Worm (Caenorhabditis elegans): ENCODE data around the gene mgrn-1.

The mgrn-1 gene

ce11 chrX:14327398-14327797 is 15.9 kb upstream of the mgrn-1 start, which contains the start of gene C11H1.7:
TSS of gene C11H1.7 (plus strand) at chrX:14327409.
- TF ChIP-seq unc-55 (GFP tag; optimal IDR thresholded peaks at IDR 0.05) (peak; percentile 19), lin-13 (GFP tag; optimal IDR thresholded peaks at IDR 0.05) (no peak), ama-1 (optimal IDR thresholded peaks at IDR 0.05) (no peak)

- TF ChIP-seq nhr-10 (tag; optimal IDR thresholded peaks at IDR 0.05) (no peak), skn-1 (tag; optimal IDR thresholded peaks at IDR 0.05) (no peak), ztf-1 (GFP tag; conservative IDR thresholded peaks at IDR 0.05) (no peak), sem-4 (tag; optimal IDR thresholded peaks at IDR 0.05) (no peak), Y55F3AM.14 (GFP tag; optimal IDR thresholded peaks at IDR 0.05) (no peak), ZK546.5 (tag; optimal IDR thresholded peaks at IDR 0.05) (no peak), lin-11 (tag; optimal IDR thresholded peaks at IDR 0.05) (no peak), ztf-4 (tag; optimal IDR thresholded peaks at IDR 0.05) (no peak), lsy-2 (tag; optimal IDR thresholded peaks at IDR 0.05) (no peak), unc-39 (tag; optimal IDR thresholded peaks at IDR 0.05) (no peak), blmp-1 (tag; optimal IDR thresholded peaks at IDR 0.05; ENCODE audit: insufficient read depth) (no peak), mdl-1 (tag; optimal IDR thresholded peaks at IDR 0.05) (no peak), nhr-23 (tag; optimal IDR thresholded peaks at IDR 0.05) (no peak), mbf-1 (tag; optimal IDR thresholded peaks at IDR 0.05) (no peak), sma-9 (GFP tag; optimal IDR thresholded peaks at IDR 0.05) (no peak), sma-9 (tag; optimal IDR thresholded peaks at IDR 0.05) (no peak)
These were observed 15.1 kb upstream of the mgrn-1 start for ce11 chrX:14326578-14326977.

ce11 chrX:14324289-14324688 is 12.8 kb upstream of the mgrn-1 start:
- TF ChIP-seq snpc-4 (tag; optimal IDR thresholded peaks at IDR 0.05), result peak; percentile 83
- no peak for TF ChIP-seq nhr-77 (tag; optimal IDR thresholded peaks at IDR 0.05)

ce11 chrX:14322793-14323192 is 11.3 kb upstream of the mgrn-1 start:
- no peak for TF ChIP-seq unc-62 (GFP tag; optimal IDR thresholded peaks at IDR 0.05)
- no peak for TF ChIP-seq C34F6.9 (tag; optimal IDR thresholded peaks at IDR 0.05)
- TF ChIP-seq ceh-16 (tag; optimal IDR thresholded peaks at IDR 0.05), result no peak
- TF ChIP-seq nhr-25 (tag; optimal IDR thresholded peaks at IDR 0.05), result peak; percentile 40
- no peak for TF ChIP-seq nhr-6 (tag; optimal IDR thresholded peaks at IDR 0.05)

DNA sequence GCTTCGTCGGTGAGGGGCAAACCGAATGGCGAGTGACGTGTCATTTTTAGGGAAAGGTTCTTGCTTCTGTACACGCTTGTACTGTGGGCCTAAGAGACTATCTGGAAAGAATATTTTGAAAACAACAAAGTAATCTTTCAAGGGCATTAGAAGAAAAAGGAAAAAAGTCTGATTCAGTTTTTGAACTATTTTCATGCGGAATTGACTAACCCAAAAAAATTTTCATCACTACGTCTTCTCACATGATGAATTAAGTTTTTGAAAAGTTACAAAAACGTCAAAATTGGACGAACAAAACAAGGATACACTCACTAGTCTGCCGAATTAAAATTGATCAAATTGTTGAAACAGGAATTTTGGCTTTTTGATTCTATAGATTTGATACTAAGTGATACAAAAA is 8.8 kb upstream of the mgrn-1 start, which contains the start of gene C11H1.9:
Gene C11H1.9 (minus strand): TSS at position 101 of the 400 bp plus-strand sequence.
- no peak for TF ChIP-seq elt-3 (tag; optimal IDR thresholded peaks at IDR 0.05)
- no peak for TF ChIP-seq sma-3 (GFP tag; optimal IDR thresholded peaks at IDR 0.05)
- TF ChIP-seq nhr-10 (tag; optimal IDR thresholded peaks at IDR 0.05), result no peak
- no peak for TF ChIP-seq nhr-25 (tag; optimal IDR thresholded peaks at IDR 0.05)
- no peak for TF ChIP-seq gmeb-1 (tag; optimal IDR thresholded peaks at IDR 0.05)

ce11 chrX:14316132-14316531 is 4.6 kb upstream of the mgrn-1 start:
- TF ChIP-seq alr-1 (tag; optimal IDR thresholded peaks at IDR 0.05), result no peak
- TF ChIP-seq ztf-4 (tag; optimal IDR thresholded peaks at IDR 0.05), result no peak
- no peak for TF ChIP-seq nhr-6 (tag; optimal IDR thresholded peaks at IDR 0.05)
- TF ChIP-seq gmeb-1 (tag; optimal IDR thresholded peaks at IDR 0.05), result no peak
- TF ChIP-seq unc-55 (GFP tag; optimal IDR thresholded peaks at IDR 0.05), result no peak
- TF ChIP-seq lin-39 (tag; optimal IDR thresholded peaks at IDR 0.05), result no peak
- no peak for TF ChIP-seq elt-3 (tag; optimal IDR thresholded peaks at IDR 0.05)
- TF ChIP-seq fos-1 (tag; optimal IDR thresholded peaks at IDR 0.05), result no peak
- TF ChIP-seq snpc-4 (tag; optimal IDR thresholded peaks at IDR 0.05), result no peak
- no peak for TF ChIP-seq R02D3.7 (tag; optimal IDR thresholded peaks at IDR 0.05)
- no peak for TF ChIP-seq nhr-23 (tag; optimal IDR thresholded peaks at IDR 0.05)
- no peak for TF ChIP-seq nhr-25 (tag; optimal IDR thresholded peaks at IDR 0.05)
- TF ChIP-seq nhr-10 (tag; optimal IDR thresholded peaks at IDR 0.05), result no peak
- no peak for TF ChIP-seq aly-2 (tag; optimal IDR thresholded peaks at IDR 0.05)
- TF ChIP-seq unc-39 (tag; optimal IDR thresholded peaks at IDR 0.05), result no peak
- TF ChIP-seq elt-1 (tag; optimal IDR thresholded peaks at IDR 0.05), result no peak

Measured in whole organism, L2 larva.